Fruit fly (Drosophila melanogaster) whole organism, embryonic: ENCODE measurements around the gene Tbca.

Experiments used
- Ada2b ChIP-seq: fragments of 200-800 bp; sonication (Bioruptor generic); IDR thresholded peaks from 2 replicates; pipeline ENCODE4 v1.3.6; 2022; ENCODE audit warnings: missing biosample characterization, missing genetic modification characterization
- Awh ChIP-seq: fragments of 200-800 bp; sonication (Bioruptor generic); IDR thresholded peaks from 2 replicates; pipeline ENCODE4, ENCODE4 v1.3.6; 2022; ENCODE audit warnings: missing biosample characterization, missing genetic modification characterization
- CG10147 ChIP-seq: fragments of 200-800 bp; sonication (Bioruptor generic); optimal IDR thresholded peaks from 2 replicates; lab custom pipeline; 2019; ENCODE audit warnings: missing biosample characterization, mild to moderate bottlenecking, missing genetic modification characterization, moderate library complexity
- CG13775 ChIP-seq: fragments of 200-800 bp; sonication (Bioruptor generic); optimal IDR thresholded peaks from 3 replicates; lab custom pipeline; 2017; ENCODE audit warnings: missing biosample characterization, mild to moderate bottlenecking, missing genetic modification characterization
- CG15011 ChIP-seq: fragments of 200-800 bp; sonication (Bioruptor generic); optimal IDR thresholded peaks from 3 replicates; lab custom pipeline; 2018; ENCODE audit warnings: missing biosample characterization, mild to moderate bottlenecking, missing genetic modification characterization
- CG15696 ChIP-seq: fragments of 200-800 bp; sonication (Bioruptor generic); optimal IDR thresholded peaks from 2 replicates; lab custom pipeline; 2019; ENCODE audit warnings: missing biosample characterization, mild to moderate bottlenecking, missing genetic modification characterization, moderate library complexity
- CG1603 ChIP-seq: fragments of 200-800 bp; sonication (Bioruptor generic); optimal IDR thresholded peaks from 2 replicates; lab custom pipeline; 2019; ENCODE audit warnings: missing biosample characterization, mild to moderate bottlenecking, missing genetic modification characterization, moderate library complexity
- CG17568 ChIP-seq: fragments of 200-800 bp; sonication (Bioruptor generic); optimal IDR thresholded peaks from 2 replicates; lab custom pipeline; 2018; ENCODE audit warnings: missing biosample characterization, mild to moderate bottlenecking, missing genetic modification characterization, moderate library complexity
- CG30431 ChIP-seq: fragments of 200-800 bp; sonication (Bioruptor generic); optimal IDR thresholded peaks from 2 replicates; lab custom pipeline; 2017; ENCODE audit warnings: missing biosample characterization, missing genetic modification characterization
- CG31365 ChIP-seq: fragments of 200-800 bp; sonication (Bioruptor generic); optimal IDR thresholded peaks from 2 replicates; lab custom pipeline; 2018; ENCODE audit warnings: missing biosample characterization, mild to moderate bottlenecking, missing genetic modification characterization
- CG31441 ChIP-seq: fragments of 200-800 bp; sonication (Bioruptor generic); IDR thresholded peaks from 2 replicates; pipeline ENCODE4 v1.3.6; 2022; ENCODE audit warnings: missing biosample characterization, missing genetic modification characterization
- CG32532 ChIP-seq: fragments of 200-800 bp; sonication (Bioruptor generic); IDR thresholded peaks from 2 replicates; pipeline ENCODE4 v1.3.6; 2022; ENCODE audit warnings: missing biosample characterization, missing genetic modification characterization
- CG3281 ChIP-seq: fragments of 200-800 bp; sonication (Bioruptor generic); optimal IDR thresholded peaks from 3 replicates; lab custom pipeline; 2017; ENCODE audit warnings: missing biosample characterization, mild to moderate bottlenecking, missing genetic modification characterization
- CG3995 ChIP-seq: fragments of 200-800 bp; sonication (Bioruptor generic); optimal IDR thresholded peaks from 3 replicates; lab custom pipeline; 2016; ENCODE audit warnings: missing biosample characterization, missing genetic modification characterization
- CG4404 ChIP-seq: fragments of 200-800 bp; sonication (Bioruptor generic); IDR thresholded peaks from 2 replicates; pipeline ENCODE4 v1.3.6; 2022; ENCODE audit warnings: missing biosample characterization, missing genetic modification characterization
- CG6654 ChIP-seq: fragments of 200-800 bp; sonication (Bioruptor generic); optimal IDR thresholded peaks from 2 replicates; lab custom pipeline; 2017; ENCODE audit warnings: missing biosample characterization, mild to moderate bottlenecking, missing genetic modification characterization
- CG6683 ChIP-seq: fragments of 200-800 bp; sonication (Bioruptor generic); optimal IDR thresholded peaks from 2 replicates; lab custom pipeline; 2017; ENCODE audit warnings: missing biosample characterization, mild to moderate bottlenecking, missing genetic modification characterization, missing genetic modification reagents
- CG6765 ChIP-seq: fragments of 200-800 bp; sonication (Bioruptor generic); optimal IDR thresholded peaks from 3 replicates; lab custom pipeline; 2017; ENCODE audit warnings: missing biosample characterization, mild to moderate bottlenecking, missing genetic modification characterization
- CG6791 ChIP-seq: fragments of 200-800 bp; sonication (Bioruptor generic); IDR thresholded peaks from 3 replicates; pipeline ENCODE4 v1.3.6; 2022; ENCODE audit warnings: missing biosample characterization, missing genetic modification characterization; ENCODE audit not compliant: partially characterized antibody
- CG7745 ChIP-seq: fragments of 200-800 bp; sonication (Bioruptor generic); optimal IDR thresholded peaks from 2 replicates; lab custom pipeline; 2018; ENCODE audit warnings: missing biosample characterization, mild to moderate bottlenecking, missing genetic modification characterization, moderate library complexity
- CG7839 ChIP-seq: fragments of 200-800 bp; sonication (Bioruptor generic); optimal IDR thresholded peaks from 3 replicates; lab custom pipeline; 2018; ENCODE audit warnings: missing biosample characterization, mild to moderate bottlenecking, missing genetic modification characterization, moderate library complexity
- CG8765 ChIP-seq: fragments of 200-800 bp; sonication (Bioruptor generic); IDR thresholded peaks from 2 replicates; pipeline ENCODE4 v1.3.6; 2022; ENCODE audit warnings: missing biosample characterization, missing genetic modification characterization
- GATAe ChIP-seq: fragments of 200-800 bp; sonication (Bioruptor generic); conservative IDR thresholded peaks from 2 replicates; pipeline ENCODE4 v1.3.6; 2022; ENCODE audit warnings: missing biosample characterization, missing genetic modification characterization
- H15 ChIP-seq: fragments of 200-800 bp; sonication (Bioruptor generic); IDR thresholded peaks from 3 replicates; pipeline ENCODE4 v1.3.6; 2022; ENCODE audit warnings: missing biosample characterization, missing genetic modification characterization
- Hr51 ChIP-seq, 2 experiments: fragments of 200-800 bp; sonication (Bioruptor generic); optimal IDR thresholded peaks; 2 replicates in 1 of 2; 3 replicates in 1 of 2; lab custom pipeline; 2016 to 2018; ENCODE audit warnings: missing biosample characterization in 2 of 2, missing genetic modification characterization in 2 of 2, mild to moderate bottlenecking in 1 of 2, moderate library complexity in 1 of 2
- Hsf ChIP-seq: fragments of 200-800 bp; sonication (Bioruptor generic); optimal IDR thresholded peaks from 3 replicates; lab custom pipeline; 2016; ENCODE audit warnings: missing biosample characterization, missing genetic modification characterization
- Jarid2 ChIP-seq: fragments of 200-800 bp; sonication (Bioruptor generic); optimal IDR thresholded peaks from 3 replicates; lab custom pipeline; 2017; ENCODE audit warnings: mild to moderate bottlenecking, missing biosample characterization, missing genetic modification reagents, missing genetic modification characterization
- Mes4 ChIP-seq: fragments of 200-800 bp; sonication (Bioruptor generic); optimal IDR thresholded peaks from 2 replicates; lab custom pipeline; 2016; ENCODE audit warnings: missing biosample characterization, missing genetic modification characterization
- NfI ChIP-seq: fragments of 200-800 bp; sonication (Bioruptor generic); optimal IDR thresholded peaks from 3 replicates; lab custom pipeline; 2018; ENCODE audit warnings: missing biosample characterization, mild to moderate bottlenecking, missing genetic modification characterization, moderate library complexity
- Ptx1 ChIP-seq: fragments of 200-800 bp; sonication (Bioruptor generic); IDR thresholded peaks from 2 replicates; pipeline ENCODE4 v1.3.6; 2022; ENCODE audit warnings: missing biosample characterization, missing genetic modification characterization
- Spps ChIP-seq: fragments of 200-800 bp; sonication (Bioruptor generic); optimal IDR thresholded peaks from 2 replicates; lab custom pipeline; 2018; ENCODE audit warnings: missing biosample characterization, mild to moderate bottlenecking, missing genetic modification characterization
- bsh ChIP-seq, 2 experiments: fragments of 200-800 bp; sonication (Bioruptor generic); optimal IDR thresholded peaks; 2 replicates each; lab custom pipeline; 2017 to 2018; ENCODE audit warnings: mild to moderate bottlenecking in 2 of 2, missing biosample characterization in 2 of 2, missing genetic modification characterization in 2 of 2, moderate library complexity in 1 of 2
- caup ChIP-seq: fragments of 200-800 bp; sonication (Bioruptor generic); optimal IDR thresholded peaks from 3 replicates; lab custom pipeline; 2017; ENCODE audit warnings: missing biosample characterization, mild to moderate bottlenecking, missing genetic modification characterization, moderate library complexity; ENCODE audit not compliant: severe bottlenecking
- chm ChIP-seq: fragments of 200-800 bp; sonication (Bioruptor generic); IDR thresholded peaks from 2 replicates; pipeline ENCODE4 v1.3.6; 2022; ENCODE audit warnings: missing biosample characterization, missing genetic modification characterization
- crc ChIP-seq: fragments of 200-800 bp; sonication (Bioruptor generic); optimal IDR thresholded peaks from 2 replicates; lab custom pipeline; 2016; ENCODE audit warnings: missing biosample characterization, missing genetic modification characterization
- esg ChIP-seq: fragments of 200-800 bp; sonication (Bioruptor generic); conservative IDR thresholded peaks from 2 replicates; pipeline ENCODE4 v1.3.6; 2022; ENCODE audit warnings: missing biosample characterization, missing genetic modification characterization
- klu ChIP-seq: fragments of 200-800 bp; sonication (Bioruptor generic); IDR thresholded peaks from 2 replicates; pipeline ENCODE4 v1.3.6; 2022; ENCODE audit warnings: missing biosample characterization, missing genetic modification characterization
- lbe ChIP-seq: fragments of 200-800 bp; sonication (Bioruptor generic); optimal IDR thresholded peaks from 2 replicates; lab custom pipeline; 2016; ENCODE audit warnings: missing biosample characterization, mild to moderate bottlenecking, missing genetic modification characterization
- lmd ChIP-seq: fragments of 200-800 bp; sonication (Bioruptor generic); IDR thresholded peaks from 2 replicates; pipeline ENCODE4 v1.3.6; 2022; ENCODE audit warnings: missing biosample characterization, missing genetic modification characterization
- pb ChIP-seq: fragments of 200-800 bp; sonication (Bioruptor generic); optimal IDR thresholded peaks from 3 replicates; lab custom pipeline; 2016; ENCODE audit warnings: missing biosample characterization, missing genetic modification characterization
- phol ChIP-seq: fragments of 200-800 bp; sonication (Bioruptor generic); optimal IDR thresholded peaks from 3 replicates; lab custom pipeline; 2018; ENCODE audit warnings: missing biosample characterization, mild to moderate bottlenecking, missing genetic modification characterization, moderate library complexity
- ranshi ChIP-seq: fragments of 200-800 bp; sonication (Bioruptor generic); IDR thresholded peaks from 2 replicates; pipeline ENCODE4 v1.3.6; 2022; ENCODE audit warnings: missing biosample characterization, missing genetic modification characterization
- sens ChIP-seq: fragments of 200-800 bp; sonication (Bioruptor generic); peaks from one replicate; lab custom pipeline; 2016; ENCODE audit warnings: missing biosample characterization, missing genetic modification characterization
- slou ChIP-seq: fragments of 200-800 bp; sonication (Bioruptor generic); optimal IDR thresholded peaks from 3 replicates; lab custom pipeline; 2016; ENCODE audit warnings: missing biosample characterization, missing genetic modification characterization
- slp2 ChIP-seq: fragments of 200-800 bp; sonication (Bioruptor generic); optimal IDR thresholded peaks from 2 replicates; lab custom pipeline; 2016; ENCODE audit warnings: missing biosample characterization, missing genetic modification characterization
- sna ChIP-seq: fragments of 200-800 bp; sonication (Bioruptor generic); IDR thresholded peaks from 2 replicates; pipeline ENCODE4 v1.3.6; 2022; ENCODE audit warnings: missing biosample characterization, missing genetic modification characterization; ENCODE audit not compliant: partially characterized antibody
- tgo ChIP-seq: fragments of 200-800 bp; sonication (Bioruptor generic); IDR thresholded peaks from 3 replicates; pipeline ENCODE4 v1.3.6; 2022; ENCODE audit warnings: missing biosample characterization, missing genetic modification characterization
- unc-4 ChIP-seq: fragments of 200-800 bp; sonication (Bioruptor generic); IDR thresholded peaks from 2 replicates; pipeline ENCODE4 v1.3.6; 2022; ENCODE audit warnings: missing biosample characterization, missing genetic modification characterization; ENCODE audit not compliant: partially characterized antibody
- zen2 ChIP-seq: fragments of 200-800 bp; sonication (Bioruptor generic); IDR thresholded peaks from 3 replicates; pipeline ENCODE4 v1.3.6; 2022; ENCODE audit warnings: missing biosample characterization, missing genetic modification characterization; ENCODE audit not compliant: partially characterized antibody

Gene Tbca

DNA sequence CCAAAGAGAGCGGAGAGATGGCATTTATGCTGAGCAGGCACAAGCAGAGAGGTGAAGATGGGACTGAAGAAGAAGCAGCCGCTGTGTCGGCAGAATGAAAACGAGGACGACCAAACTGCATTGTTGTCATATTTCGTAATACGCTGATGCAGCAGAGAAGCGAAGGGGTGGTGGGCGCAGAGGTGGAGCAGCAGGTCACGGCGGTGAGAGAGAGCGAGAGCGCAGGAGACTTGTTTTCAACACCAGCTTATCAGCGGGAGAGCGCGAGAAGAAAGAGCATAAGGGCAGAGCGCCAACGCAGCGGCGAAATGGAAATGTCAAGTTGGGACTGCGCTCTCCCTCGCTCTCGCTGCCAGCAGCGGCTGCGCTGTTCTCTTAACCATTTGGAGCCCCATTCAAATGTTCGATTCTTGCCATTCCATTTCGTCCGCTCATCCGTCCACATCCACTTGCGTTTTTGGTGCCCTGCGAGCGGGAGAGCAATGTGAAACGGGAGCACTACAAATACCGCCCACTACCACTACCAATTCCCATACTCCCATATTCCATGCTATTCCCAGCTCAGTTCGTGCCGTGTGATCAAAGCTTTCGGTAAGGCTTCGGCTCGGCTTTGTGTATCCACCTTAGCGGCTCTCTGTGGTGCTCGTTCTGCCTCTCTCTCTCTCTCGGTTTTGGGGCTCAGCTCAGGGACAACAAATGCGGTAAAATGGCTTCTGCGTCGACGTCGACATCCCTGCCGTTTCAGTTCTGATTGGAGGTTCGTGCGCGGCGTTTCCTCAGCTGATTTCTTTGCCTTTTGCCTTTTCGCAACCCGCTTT lies 29.8 kb upstream of the Tbca start, which contains the start of gene ttk (continued):
- TF ChIP-seq sna (GFP tag; lab: Robert Waterston, UW) (peak; percentile 57; the same call in 1 of the 2 replicates), ranshi (GFP tag; lab: Robert Waterston, UW) (no peak), lbe (GFP tag; lab: Kevin White, UChicago) (peak; percentile 48), CG3281 (GFP tag; lab: Kevin White, UChicago) (no peak), pb (no peak), CG31441 (GFP tag; lab: Robert Waterston, UW) (no peak), CG8765 (no peak), Jarid2 (peak; percentile 54), CG4404 (GFP tag; lab: Robert Waterston, UW) (no peak), CG15011 (GFP tag; lab: Kevin White, UChicago) (no peak), Ada2b (GFP tag; lab: Robert Waterston, UW) (no peak), slou (GFP tag; lab: Kevin White, UChicago) (no peak), sens (GFP tag; lab: Kevin White, UChicago) (peak; percentile 87), esg (no peak), CG1603 (tag; lab: Kevin White, UChicago) (no peak), CG7839 (tag; lab: Kevin White, UChicago) (no peak), Hr51 (GFP tag; optimal IDR thresholded peaks at IDR 0.05; lab: Kevin White, UChicago) (no peak), CG6683 (GFP tag; lab: Kevin White, UChicago) (no peak), CG3995 (GFP tag; lab: Kevin White, UChicago) (no peak), slp2 (no peak), lmd (GFP tag; lab: Robert Waterston, UW) (no peak), bsh (GFP tag; optimal IDR thresholded peaks at IDR 0.05; lab: Kevin White, UChicago) (no peak), unc-4 (peak; percentile 44), klu (GFP tag; lab: Robert Waterston, UW) (no peak), tgo (no peak), H15 (GFP tag; lab: Robert Waterston, UW) (no peak), GATAe (GFP tag; lab: Robert Waterston, UW) (no peak), phol (no peak), CG7745 (tag; lab: Kevin White, UChicago) (no peak), zen2 (GFP tag; lab: Robert Waterston, UW) (peak; percentile 72), CG13775 (GFP tag; lab: Kevin White, UChicago) (no peak), CG31365 (no peak), NfI (GFP tag; lab: Kevin White, UChicago) (no peak), CG30431 (GFP tag; lab: Kevin White, UChicago) (no peak), CG32532 (GFP tag; lab: Robert Waterston, UW) (peak; percentile 56; the same call in 1 of the 2 replicates), Awh (GFP tag; lab: Robert Waterston, UW) (no peak), Mes4 (GFP tag; lab: Kevin White, UChicago) (no peak), Spps (tag; lab: Kevin White, UChicago) (no peak), CG15696 (no peak), CG6765 (GFP tag; lab: Kevin White, UChicago) (no peak), CG17568 (GFP tag; lab: Kevin White, UChicago) (no peak), CG6791 (GFP tag; lab: Robert Waterston, UW) (no peak), chm (GFP tag; lab: Robert Waterston, UW) (0 out of 2 replicates have a peak, but pooled peaks have one; percentile 50), CG10147 (GFP tag; lab: Kevin White, UChicago) (no peak), CG6654 (no peak), caup (GFP tag; lab: Kevin White, UChicago) (no peak), Hsf (GFP tag; lab: Kevin White, UChicago) (no peak), Ptx1 (GFP tag; lab: Robert Waterston, UW) (no peak), crc (no peak)
